Worm (Caenorhabditis elegans): ENCODE results near the gene C02B4.3.

- TF ChIP-seq unc-39 (tag; optimal IDR thresholded peaks at IDR 0.05) (no peak), nhr-28 (tag; optimal IDR thresholded peaks at IDR 0.05) (no peak), lsy-2 (tag; optimal IDR thresholded peaks at IDR 0.05) (no peak)
Observed at ce11 chrX:12640459-12640858, 19.2 kb downstream of the C02B4.3 start, which contains the start of gene R09A8.5.
